Fruit fly (Drosophila melanogaster) Kc167 (cell line): Measurements from ENCODE around the gene Aven.

Experiments
- Myc ChIP-seq: fragments of >200 bp; optimal IDR thresholded peaks from 2 replicates; lab custom pipeline; 2017; ENCODE audit warnings: missing external identifiers
- h ChIP-seq: fragments of >200 bp; optimal IDR thresholded peaks from 3 replicates; lab custom pipeline; 2018; ENCODE audit warnings: missing external identifiers
- insv ChIP-seq: fragments of >200 bp; optimal IDR thresholded peaks from 3 replicates; lab custom pipeline; 2018; ENCODE audit warnings: missing external identifiers
- psq ChIP-seq: fragments of >200 bp; optimal IDR thresholded peaks from 2 replicates; lab custom pipeline; 2017; ENCODE audit warnings: missing external identifiers

- no peak for TF ChIP-seq insv (lab: Kevin White, UChicago)
- no peak for TF ChIP-seq h (lab: Kevin White, UChicago)
- TF ChIP-seq psq = no peak
- TF ChIP-seq Myc (lab: Kevin White, UChicago) = no peak
Measured at dm6 chrX:12633992-12634391, 4.6 kb upstream of the Aven start.
